Worm (Caenorhabditis elegans): ENCODE measurements around the gene K08E5.1.

K08E5.1 gene

DNA sequence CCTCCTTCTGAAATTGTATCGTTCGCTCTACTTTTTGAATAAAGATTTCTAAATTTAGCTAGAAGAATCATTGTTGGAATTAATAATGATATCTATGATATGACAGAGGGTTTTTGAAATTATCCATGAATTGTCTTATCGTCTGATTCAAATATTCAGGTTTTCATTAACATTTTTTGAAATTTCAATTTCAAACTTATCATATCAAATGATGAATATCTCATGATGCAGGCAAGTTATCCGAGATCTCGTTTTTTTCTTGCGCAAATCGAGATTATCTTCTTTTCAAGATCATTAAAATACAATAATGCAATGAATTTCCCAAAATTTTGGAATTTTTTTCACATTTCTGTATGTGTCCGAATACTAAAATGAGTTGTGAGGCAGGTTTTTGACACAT is 48.6 kb downstream of the K08E5.1 start, which contains the start of gene spop-1:
Gene spop-1 (minus strand): TSS at position 101 of the 400 bp plus-strand sequence.
- TF ChIP-seq mdt-29 (GFP tag; IDR thresholded peaks at IDR 0.05): no peak
- TF ChIP-seq Y48G9A.11 (GFP tag; IDR thresholded peaks at IDR 0.05): no peak
- no peak for TF ChIP-seq mep-1 (tag; optimal IDR thresholded peaks at IDR 0.05)
- TF ChIP-seq aha-1 (tag): peak; percentile 52
- no peak for TF ChIP-seq zag-1 (tag; optimal IDR thresholded peaks at IDR 0.05)
- TF ChIP-seq spr-1 (tag; optimal IDR thresholded peaks at IDR 0.05): no peak

DNA sequence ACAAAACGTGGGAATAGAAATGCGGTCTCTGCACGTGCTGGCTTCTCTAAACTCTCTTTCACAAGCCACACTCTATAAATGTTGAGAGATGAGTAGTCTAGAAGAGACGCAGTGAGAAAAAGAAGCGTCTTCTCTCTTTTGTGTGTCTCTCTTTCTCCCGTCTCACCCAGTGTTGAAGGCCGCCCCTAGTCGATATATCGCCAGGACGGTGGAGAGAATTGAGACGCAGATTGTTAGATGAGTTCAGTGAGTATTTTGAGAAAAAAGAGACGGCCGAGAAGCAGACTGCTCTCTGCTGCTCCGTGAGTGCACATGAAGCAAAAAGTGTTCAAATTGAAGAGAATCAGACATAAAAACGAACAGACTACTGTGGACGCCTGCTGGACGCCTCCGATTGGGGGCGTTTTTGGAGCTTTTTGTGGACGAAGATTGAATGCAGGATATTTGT is 50.1 kb downstream of the K08E5.1 start:
- TF ChIP-seq hlh-11 (tag; optimal IDR thresholded peaks at IDR 0.05) (peak; percentile 98), nhr-102 (tag; optimal IDR thresholded peaks at IDR 0.05) (peak; percentile 79), dpl-1 (GFP tag; optimal IDR thresholded peaks at IDR 0.05) (peak; percentile 62), F37D6.2 (tag; optimal IDR thresholded peaks at IDR 0.05) (peak; percentile 71), php-3 (GFP tag; IDR thresholded peaks at IDR 0.05) (peak; percentile 79), nhr-42 (GFP tag; IDR thresholded peaks at IDR 0.05) (peak; percentile 45; the same call in 1 of the 2 replicates), lim-7 (GFP tag; IDR thresholded peaks at IDR 0.05) (no peak), tag-97 (GFP tag; IDR thresholded peaks at IDR 0.05) (no peak), unc-39 (tag; optimal IDR thresholded peaks at IDR 0.05) (no peak), lin-1 (GFP tag; IDR thresholded peaks at IDR 0.05) (peak; percentile 80), gei-8 (GFP tag; optimal IDR thresholded peaks at IDR 0.05) (peak; percentile 17), T26A8.4 (GFP tag; IDR thresholded peaks at IDR 0.05) (peak; percentile 91), nhr-25 (tag; optimal IDR thresholded peaks at IDR 0.05; ENCODE audit: borderline replicate concordance, insufficient read depth) (peak; percentile 67), arid-1 (GFP tag; conservative IDR thresholded peaks at IDR 0.05) (peak; percentile 65), ztf-7 (tag; optimal IDR thresholded peaks at IDR 0.05) (no peak), lsy-2 (tag; optimal IDR thresholded peaks at IDR 0.05) (peak; percentile 70 to 93), unc-130 (GFP tag; optimal IDR thresholded peaks at IDR 0.05) (no peak), mxl-3 (GFP tag; optimal IDR thresholded peaks at IDR 0.05) (peak; percentile 87), Y75B8A.6 (GFP tag; IDR thresholded peaks at IDR 0.05) (no peak), lin-39 (tag; optimal IDR thresholded peaks at IDR 0.05) (no peak), vab-7 (GFP tag; IDR thresholded peaks at IDR 0.05) (0 out of 2 replicates have a peak, but pooled peaks have one; percentile 41), skn-1 (tag; optimal IDR thresholded peaks at IDR 0.05) (no peak), mxl-2 (GFP tag; conservative IDR thresholded peaks at IDR 0.05) (0 out of 2 replicates have a peak, but pooled peaks have one; percentile 4), unc-62 (GFP tag; optimal IDR thresholded peaks at IDR 0.05 in 1 of 2) (peak in 1 of 2 experiments; percentile 99), unc-62 (tag; optimal IDR thresholded peaks at IDR 0.05) (no peak), nhr-6 (tag; optimal IDR thresholded peaks at IDR 0.05) (peak; percentile 92), lin-29 (GFP tag; IDR thresholded peaks at IDR 0.05) (no peak), zip-11 (GFP tag; IDR thresholded peaks at IDR 0.05) (no peak), pqm-1 (tag; optimal IDR thresholded peaks at IDR 0.05) (peak; percentile 27), ztf-11 (tag; optimal IDR thresholded peaks at IDR 0.05) (no peak), madf-9 (GFP tag; conservative IDR thresholded peaks at IDR 0.05) (no peak), lin-38 (GFP tag; IDR thresholded peaks at IDR 0.05) (no peak; the same call in 1 of the 2 replicates), ceh-82 (tag; optimal IDR thresholded peaks at IDR 0.05) (no peak), T20F7.1 (GFP tag; optimal IDR thresholded peaks at IDR 0.05) (peak; percentile 66), F44E2.7 (GFP tag; IDR thresholded peaks at IDR 0.05) (no peak), egl-43 (GFP tag; IDR thresholded peaks at IDR 0.05) (peak; percentile 80), hif-1 (tag; optimal IDR thresholded peaks at IDR 0.05) (peak in 1 of 2 experiments; percentile 77), nhr-41 (GFP tag; IDR thresholded peaks at IDR 0.05) (no peak), sdz-12 (GFP tag; optimal IDR thresholded peaks at IDR 0.05) (no peak), jun-1 (tag; optimal IDR thresholded peaks at IDR 0.05) (peak; percentile 76), fos-1 (tag; optimal IDR thresholded peaks at IDR 0.05) (no peak), D1046.2 (GFP tag; IDR thresholded peaks at IDR 0.05) (no peak), ZK337.2 (GFP tag; IDR thresholded peaks at IDR 0.05) (no peak), saeg-2 (GFP tag; IDR thresholded peaks at IDR 0.05) (peak; percentile 50; the same call in 1 of the 2 replicates), Y105C5A.15 (GFP tag; IDR thresholded peaks at IDR 0.05) (no peak)
